Worm (Caenorhabditis elegans) whole organism, L4 larva: ENCODE measurements around the gene acs-4.

ENCODE experiments used
- D1046.2 ChIP-seq: fragments of 200-800 bp; sonication (Bioruptor generic); IDR thresholded peaks from 2 replicates; pipeline ENCODE4 v1.3.6; 2022; ENCODE audit warnings: missing genetic modification characterization, missing compliant biosample characterization
- F10B5.3 ChIP-seq: sonication (generic microtip); optimal IDR thresholded peaks from 2 replicates; lab custom pipeline; 2016; ENCODE audit warnings: mild to moderate bottlenecking, missing genetic modification characterization, missing compliant biosample characterization
- Y48G9A.11 ChIP-seq: fragments of 200-800 bp; sonication (Bioruptor generic); IDR thresholded peaks from 2 replicates; pipeline ENCODE4 v1.3.6; 2022; ENCODE audit warnings: missing genetic modification reagents, missing genetic modification characterization, missing compliant biosample characterization
- Y75B8A.6 ChIP-seq: fragments of 200-800 bp; sonication (Bioruptor generic); IDR thresholded peaks from 2 replicates; pipeline ENCODE4 v1.3.6; 2022; ENCODE audit warnings: missing genetic modification reagents, missing genetic modification characterization, missing compliant biosample characterization
- aha-1 ChIP-seq: fragments of 150-350 bp; peaks from one replicate; lab custom pipeline; 2014; ENCODE audit warnings: missing biosample characterization, missing genetic modification characterization
- attf-4 ChIP-seq: sonication (generic microtip); optimal IDR thresholded peaks from 3 replicates; lab custom pipeline; 2017; ENCODE audit warnings: missing biosample characterization, missing genetic modification characterization
- daf-12 ChIP-seq: fragments of 150-350 bp; optimal IDR thresholded peaks from 2 replicates; lab custom pipeline; 2014; ENCODE audit warnings: missing biosample characterization, missing genetic modification reagents, missing genetic modification characterization
- daf-16 ChIP-seq, 3 experiments: sonication (generic microtip); optimal IDR thresholded peaks; 2 replicates each; lab custom pipeline; 2016 to 2017; ENCODE audit warnings: missing genetic modification characterization in 3 of 3, missing genetic modification reagents in 3 of 3, mild to moderate bottlenecking in 2 of 3, missing compliant biosample characterization in 2 of 3, missing biosample characterization in 1 of 3, moderate library complexity in 1 of 3
- dpl-1 ChIP-seq: fragments of 150-350 bp; optimal IDR thresholded peaks from 2 replicates; lab custom pipeline; 2014; ENCODE audit warnings: missing biosample characterization, missing genetic modification reagents, missing genetic modification characterization
- duxl-1 ChIP-seq: sonication (generic microtip); optimal IDR thresholded peaks from 2 replicates; lab custom pipeline; 2016; ENCODE audit warnings: mild to moderate bottlenecking, missing genetic modification characterization, moderate library complexity, missing compliant biosample characterization; ENCODE audit not compliant: poor library complexity
- fkh-10 ChIP-seq: fragments of 150-350 bp; optimal IDR thresholded peaks from 2 replicates; lab custom pipeline; 2014; ENCODE audit warnings: missing biosample characterization, missing genetic modification reagents, missing genetic modification characterization
- fos-1 ChIP-seq: fragments of 150-350 bp; optimal IDR thresholded peaks from 2 replicates; lab custom pipeline; 2014; ENCODE audit warnings: missing biosample characterization, missing genetic modification characterization
- hmg-1.1 ChIP-seq: fragments of 200-800 bp; sonication (Bioruptor generic); IDR thresholded peaks from 2 replicates; pipeline ENCODE4 v1.3.6; 2022; ENCODE audit warnings: missing genetic modification reagents, missing genetic modification characterization, missing compliant biosample characterization
- lim-7 ChIP-seq: fragments of 200-800 bp; sonication (Bioruptor generic); IDR thresholded peaks from 2 replicates; pipeline ENCODE4 v1.3.6; 2022; ENCODE audit warnings: missing genetic modification characterization, missing compliant biosample characterization
- lin-1 ChIP-seq: fragments of 200-800 bp; sonication (Bioruptor generic); IDR thresholded peaks from 2 replicates; pipeline ENCODE4 v1.3.6; 2022; ENCODE audit warnings: missing genetic modification reagents, missing genetic modification characterization, missing compliant biosample characterization
- lin-15B ChIP-seq: fragments of 150-350 bp; sonication (generic microtip); optimal IDR thresholded peaks from 3 replicates; lab custom pipeline; 2014; ENCODE audit warnings: missing biosample characterization, missing genetic modification characterization
- lir-3 ChIP-seq: sonication (generic microtip); optimal IDR thresholded peaks from 2 replicates; lab custom pipeline; 2016; ENCODE audit warnings: mild to moderate bottlenecking, missing genetic modification characterization, missing compliant biosample characterization
- mdl-1 ChIP-seq, 2 experiments: fragments of 150-350 bp in 1 of 2; sonication (generic microtip) in 1 of 2; optimal IDR thresholded peaks; 2 replicates each; lab custom pipeline; 2014 to 2017; ENCODE audit warnings: missing biosample characterization in 2 of 2, missing genetic modification characterization in 2 of 2
- mxl-2 ChIP-seq: fragments of 200-800 bp; sonication (Bioruptor generic); conservative IDR thresholded peaks from 2 replicates; pipeline ENCODE4 v1.3.6; 2022; ENCODE audit warnings: missing genetic modification reagents, missing genetic modification characterization, missing compliant biosample characterization
- nhr-11 ChIP-seq: fragments of 150-350 bp; optimal IDR thresholded peaks from 2 replicates; lab custom pipeline; 2014; ENCODE audit warnings: missing biosample characterization, missing genetic modification characterization
- nhr-111 ChIP-seq: fragments of 200-800 bp; sonication (Bioruptor generic); optimal IDR thresholded peaks from 2 replicates; lab custom pipeline; 2018; ENCODE audit warnings: mild to moderate bottlenecking, missing genetic modification characterization, missing compliant biosample characterization
- nhr-25 ChIP-seq: sonication (generic microtip); optimal IDR thresholded peaks from 2 replicates; lab custom pipeline; 2017; ENCODE audit warnings: missing genetic modification characterization, mild to moderate bottlenecking, missing compliant biosample characterization, antibody characterized with exemption, moderate library complexity, borderline replicate concordance; ENCODE audit not compliant: insufficient read depth
- nhr-6 ChIP-seq: fragments of 150-350 bp; optimal IDR thresholded peaks from 2 replicates; lab custom pipeline; 2014; ENCODE audit warnings: missing biosample characterization, missing genetic modification characterization
- pha-4 ChIP-seq, 2 experiments: fragments of 150-350 bp in 1 of 2; fragments of 200-800 bp in 1 of 2; sonication (Bioruptor generic) in 1 of 2; IDR thresholded peaks in 1 of 2; optimal IDR thresholded peaks in 1 of 2; 2 replicates each; pipeline versions ENCODE4 v1.3.6 to Lab custom; 2014 to 2022; ENCODE audit warnings: missing genetic modification characterization in 2 of 2, missing genetic modification reagents in 2 of 2, missing biosample characterization in 1 of 2, missing compliant biosample characterization in 1 of 2
- php-3 ChIP-seq: fragments of 200-800 bp; sonication (Bioruptor generic); IDR thresholded peaks from 2 replicates; pipeline ENCODE4 v1.3.6; 2022; ENCODE audit warnings: missing genetic modification reagents, missing genetic modification characterization, missing compliant biosample characterization
- rbr-2 ChIP-seq: sonication (generic microtip); optimal IDR thresholded peaks from 2 replicates; lab custom pipeline; 2016; ENCODE audit warnings: missing genotype, missing genetic modification characterization, missing compliant biosample characterization
- sdz-12 ChIP-seq: fragments of 200-800 bp; sonication (Bioruptor generic); optimal IDR thresholded peaks from 2 replicates; lab custom pipeline; 2018; ENCODE audit warnings: mild to moderate bottlenecking, missing genetic modification characterization, missing compliant biosample characterization
- set-16 ChIP-seq: fragments of 200-800 bp; sonication (Bioruptor generic); IDR thresholded peaks from 2 replicates; pipeline ENCODE4 v1.3.6; 2022; ENCODE audit warnings: missing genetic modification reagents, missing genetic modification characterization, missing compliant biosample characterization
- skn-1 ChIP-seq: fragments of 150-350 bp; optimal IDR thresholded peaks from 2 replicates; lab custom pipeline; 2014; ENCODE audit warnings: missing biosample characterization, missing genetic modification characterization
- spr-1 ChIP-seq: sonication (generic microtip); optimal IDR thresholded peaks from 2 replicates; lab custom pipeline; 2016; ENCODE audit warnings: mild to moderate bottlenecking, missing genetic modification characterization, missing compliant biosample characterization
- zfp-3 ChIP-seq: fragments of 200-800 bp; sonication (Bioruptor generic); conservative IDR thresholded peaks from 2 replicates; pipeline ENCODE4 v1.3.6; 2022; ENCODE audit warnings: missing genetic modification reagents, missing genetic modification characterization, missing compliant biosample characterization

The acs-4 gene

ce11 chrIII:7189581-7190128 lies 22.0 kb downstream of the acs-4 start, which contains the start of gene rps-21 (continued):
- TF ChIP-seq dpl-1 (GFP tag; lab: Kevin White, UChicago) (peak; percentile 82), sdz-12 (GFP tag; lab: Kevin White, UChicago) (no peak), Y48G9A.11 (GFP tag; lab: Robert Waterston, UW) (no peak), lin-15B (tag; lab: Kevin White, UChicago) (no peak), pha-4 (GFP tag; IDR thresholded peaks at IDR 0.05; lab: Robert Waterston, UW) (no peak), pha-4 (tag; optimal IDR thresholded peaks at IDR 0.05; lab: Kevin White, UChicago) (no peak), rbr-2 (peak; percentile 67), lir-3 (tag; lab: Kevin White, UChicago) (no peak), nhr-6 (peak; percentile 77), daf-16 (GFP tag; optimal IDR thresholded peaks at IDR 0.05; lab: Kevin White, UChicago) (no peak), daf-16 (tag; optimal IDR thresholded peaks at IDR 0.05; lab: Kevin White, UChicago) (peak; percentile 16), fkh-10 (GFP tag; lab: Kevin White, UChicago) (peak; percentile 9), php-3 (GFP tag; lab: Robert Waterston, UW) (no peak), duxl-1 (tag; lab: Kevin White, UChicago) (no peak), nhr-11 (tag; lab: Kevin White, UChicago) (peak; percentile 91), set-16 (no peak; the same call in 1 of the 2 replicates), mdl-1 (tag; optimal IDR thresholded peaks at IDR 0.05; lab: Kevin White, UChicago) (peak; percentile 4 to 28), fos-1 (tag; lab: Kevin White, UChicago) (no peak), Y75B8A.6 (GFP tag; lab: Robert Waterston, UW) (no peak), nhr-25 (tag; lab: Kevin White, UChicago) (peak; percentile 49), nhr-111 (no peak), hmg-1.1 (GFP tag; lab: Robert Waterston, UW) (peak; percentile 81)

ce11 chrIII:7192942-7193665 lies 25.5 kb downstream of the acs-4 start, which contains the start of gene mec-14:
Gene mec-14, minus strand, starts transcription at chrIII:7192992.
- TF ChIP-seq skn-1 (tag; lab: Kevin White, UChicago) = no peak
- TF ChIP-seq dpl-1 (GFP tag; lab: Kevin White, UChicago) = no peak
- no peak for TF ChIP-seq lin-1
- no peak for TF ChIP-seq lim-7
- no peak for TF ChIP-seq rbr-2
- TF ChIP-seq zfp-3 (GFP tag; lab: Robert Waterston, UW) = no peak
- no peak for TF ChIP-seq daf-12
- TF ChIP-seq attf-4 = no peak
- no peak for TF ChIP-seq sdz-12 (GFP tag; lab: Kevin White, UChicago)
- TF ChIP-seq F10B5.3 (tag; lab: Kevin White, UChicago) = no peak
- no peak for TF ChIP-seq mxl-2

ce11 chrIII:7195325-7195724 lies 27.7 kb downstream of the acs-4 start, which contains the start of gene F37C12.18:
Gene F37C12.18, minus strand, starts transcription at chrIII:7195425.
- TF ChIP-seq aha-1 (tag; lab: Kevin White, UChicago) (peak; percentile 68), spr-1 (no peak)
- TF ChIP-seq, all 104 proteins: peak for 1

DNA sequence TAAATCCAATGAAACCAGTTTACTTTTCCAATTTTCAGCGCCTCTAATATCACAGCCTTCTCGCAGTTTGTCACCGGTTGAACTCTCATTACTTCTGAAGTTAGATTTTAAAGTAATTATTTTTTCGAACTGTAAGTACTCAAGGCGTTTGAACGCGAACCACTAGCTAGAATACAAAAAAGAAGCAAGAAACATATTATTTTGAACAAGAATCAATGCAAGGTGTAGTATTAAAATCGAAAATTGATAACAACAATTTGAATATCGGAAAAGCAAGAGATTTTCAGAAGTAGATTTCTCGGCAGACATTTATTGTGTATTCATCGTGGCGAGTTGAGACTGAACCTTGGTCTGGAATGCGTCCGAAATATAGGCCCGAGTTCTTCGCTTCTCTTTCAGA lies 30.3 kb downstream of the acs-4 start, which contains the start of gene exos-9:
Gene exos-9 (minus strand): TSS at position 101 of the 400 bp plus-strand sequence.
- TF ChIP-seq D1046.2 (GFP tag; lab: Robert Waterston, UW) (no peak), aha-1 (tag; lab: Kevin White, UChicago) (peak; percentile 31)
